Worm (Caenorhabditis elegans): ENCODE results near the gene alh-9.
A peak's percentile ranks its signal among the peaks of the same experiment; 100 is the strongest.

Gene alh-9

ce11 chrIII:5874263-5874662, 18.4 kb downstream of the alh-9 start (continued):
- peak; percentile 37 for TF ChIP-seq atf-7 (tag; optimal IDR thresholded peaks at IDR 0.05)
- peak; percentile 52 for TF ChIP-seq lin-40 (tag; optimal IDR thresholded peaks at IDR 0.05)
- TF ChIP-seq Y53G8AR.9 (GFP tag; conservative IDR thresholded peaks at IDR 0.05): peak; percentile 74
- peak; percentile 60 for TF ChIP-seq repo-1 (tag; optimal IDR thresholded peaks at IDR 0.05)
- TF ChIP-seq pha-4 (tag; optimal IDR thresholded peaks at IDR 0.05): no peak
- TF ChIP-seq dpl-1 (GFP tag; optimal IDR thresholded peaks at IDR 0.05): no peak
- TF ChIP-seq nfya-2 (GFP tag; IDR thresholded peaks at IDR 0.05): no peak
- TF ChIP-seq K12H6.12 (tag; optimal IDR thresholded peaks at IDR 0.05): no peak
- TF ChIP-seq Y67H2A.10 (GFP tag; conservative IDR thresholded peaks at IDR 0.05): no peak
- no peak for TF ChIP-seq unc-62 (GFP tag; optimal IDR thresholded peaks at IDR 0.05)
- TF ChIP-seq ama-1 (optimal IDR thresholded peaks at IDR 0.05): peak; percentile 89
- TF ChIP-seq ama-1 (GFP tag; optimal IDR thresholded peaks at IDR 0.05): peak in 1 of 2 experiments; percentile 3
- TF ChIP-seq tlf-1 (GFP tag; optimal IDR thresholded peaks at IDR 0.05): peak; percentile 41

- TF ChIP-seq tbx-9 (tag; optimal IDR thresholded peaks at IDR 0.05; ENCODE audit: borderline replicate concordance): no peak
- no peak for TF ChIP-seq F49E8.2 (tag; optimal IDR thresholded peaks at IDR 0.05; ENCODE audit: insufficient read depth)
- TF ChIP-seq egrh-3 (GFP tag; IDR thresholded peaks at IDR 0.05): peak; percentile 28; the same call in 1 of the 2 replicates
- no peak for TF ChIP-seq snpc-3.4 (tag; optimal IDR thresholded peaks at IDR 0.05)
- peak; percentile 54; the same call in 1 of the 2 replicates for TF ChIP-seq zfh-2 (GFP tag; conservative IDR thresholded peaks at IDR 0.05)
- no peak for TF ChIP-seq B0035.1 (tag; optimal IDR thresholded peaks at IDR 0.05)
- TF ChIP-seq bed-2 (GFP tag; IDR thresholded peaks at IDR 0.05): no peak
- TF ChIP-seq ama-1 (optimal IDR thresholded peaks at IDR 0.05): peak; percentile 51
- TF ChIP-seq ama-1 (GFP tag; optimal IDR thresholded peaks at IDR 0.05): no peak
- TF ChIP-seq ekl-4 (GFP tag; IDR thresholded peaks at IDR 0.05): 0 out of 2 replicates have a peak, but pooled peaks have one; percentile 10
- TF ChIP-seq tlf-1 (GFP tag; optimal IDR thresholded peaks at IDR 0.05): no peak
- TF ChIP-seq nfyb-1 (GFP tag; IDR thresholded peaks at IDR 0.05): no peak
- no peak for TF ChIP-seq ceh-91 (GFP tag; IDR thresholded peaks at IDR 0.05)
- TF ChIP-seq ceh-27 (GFP tag; optimal IDR thresholded peaks at IDR 0.05): no peak
- TF ChIP-seq ccch-3 (GFP tag; optimal IDR thresholded peaks at IDR 0.05): no peak
- no peak for TF ChIP-seq ztf-25 (GFP tag; IDR thresholded peaks at IDR 0.05)
- no peak for TF ChIP-seq egl-44 (GFP tag; IDR thresholded peaks at IDR 0.05)
- TF ChIP-seq Y53F4B.3 (GFP tag; IDR thresholded peaks at IDR 0.05): no peak
- TF ChIP-seq pbrm-1 (GFP tag; IDR thresholded peaks at IDR 0.05): 0 out of 2 replicates have a peak, but pooled peaks have one; percentile 4
- TF ChIP-seq dpff-1 (tag; optimal IDR thresholded peaks at IDR 0.05): no peak
Observed at ce11 chrIII:5874664-5875417, 19.0 kb downstream of the alh-9 start.

- TF ChIP-seq zfh-2 (GFP tag; conservative IDR thresholded peaks at IDR 0.05): peak; percentile 61; the same call in 1 of the 2 replicates
- TF ChIP-seq ztf-28 (GFP tag; IDR thresholded peaks at IDR 0.05): 0 out of 2 replicates have a peak, but pooled peaks have one; percentile 41
- TF ChIP-seq ztf-26 (tag; optimal IDR thresholded peaks at IDR 0.05): peak; percentile 4
- no peak for TF ChIP-seq hmg-1.2 (GFP tag; IDR thresholded peaks at IDR 0.05)
- TF ChIP-seq dox-1 (GFP tag; IDR thresholded peaks at IDR 0.05): peak; percentile 21; the same call in 1 of the 2 replicates
- TF ChIP-seq hsf-1 (GFP tag; IDR thresholded peaks at IDR 0.05): 0 out of 2 replicates have a peak, but pooled peaks have one; percentile 38
- TF ChIP-seq nfya-1 (tag; optimal IDR thresholded peaks at IDR 0.05; ENCODE audit: borderline replicate concordance, insufficient read depth): no peak
- no peak for TF ChIP-seq Y95B8A.8 (GFP tag; IDR thresholded peaks at IDR 0.05)
- no peak for TF ChIP-seq athp-1 (tag; optimal IDR thresholded peaks at IDR 0.05)
- TF ChIP-seq cebp-2 (GFP tag; IDR thresholded peaks at IDR 0.05): no peak
- no peak for TF ChIP-seq atf-7 (tag; optimal IDR thresholded peaks at IDR 0.05)
- no peak for TF ChIP-seq snpc-3.4 (tag; optimal IDR thresholded peaks at IDR 0.05)
- TF ChIP-seq Y53G8AR.9 (GFP tag; conservative IDR thresholded peaks at IDR 0.05): 0 out of 2 replicates have a peak, but pooled peaks have one; percentile 24
- no peak for TF ChIP-seq F37B4.10 (GFP tag; IDR thresholded peaks at IDR 0.05)
- no peak for TF ChIP-seq ceh-91 (GFP tag; IDR thresholded peaks at IDR 0.05)
Observed at ce11 chrIII:5875418-5875702, 19.5 kb downstream of the alh-9 start.

Data from whole organism, young adult.